Worm (Caenorhabditis elegans) whole organism, mixed stage, embryonic: ENCODE results near the gene B0507.7.

Experiments
- M03D4.4 ChIP-seq: sonication (generic microtip); optimal IDR thresholded peaks from 2 replicates; lab custom pipeline; 2017; ENCODE audit warnings: mild to moderate bottlenecking, missing genetic modification characterization, missing compliant biosample characterization
- bed-3 ChIP-seq: fragments of 200-800 bp; sonication (Bioruptor generic); optimal IDR thresholded peaks from 3 replicates; lab custom pipeline; 2018; ENCODE audit warnings: mild to moderate bottlenecking, missing genetic modification characterization, moderate library complexity, missing compliant biosample characterization
- ceh-39 ChIP-seq: fragments of 150-350 bp; optimal IDR thresholded peaks from 2 replicates; lab custom pipeline; 2014; ENCODE audit warnings: missing biosample characterization, missing genetic modification characterization
- ceh-43 ChIP-seq: fragments of 200-800 bp; sonication (Bioruptor generic); optimal IDR thresholded peaks from 2 replicates; lab custom pipeline; 2018; ENCODE audit warnings: mild to moderate bottlenecking, missing genetic modification characterization, moderate library complexity, missing compliant biosample characterization
- ceh-83 ChIP-seq: fragments of 200-800 bp; sonication (Bioruptor generic); optimal IDR thresholded peaks from 2 replicates; lab custom pipeline; 2018; ENCODE audit warnings: mild to moderate bottlenecking, missing genetic modification characterization, missing compliant biosample characterization
- ces-1 ChIP-seq: fragments of 150-350 bp; optimal IDR thresholded peaks from 2 replicates; lab custom pipeline; 2014; ENCODE audit warnings: missing biosample characterization, missing genetic modification reagents, missing genetic modification characterization
- drap-1 ChIP-seq: fragments of 200-800 bp; sonication (Bioruptor generic); optimal IDR thresholded peaks from 3 replicates; lab custom pipeline; 2018; ENCODE audit warnings: mild to moderate bottlenecking, missing genetic modification characterization, missing compliant biosample characterization
- elt-1 ChIP-seq: sonication (generic microtip); optimal IDR thresholded peaks from 2 replicates; lab custom pipeline; 2017; ENCODE audit warnings: missing genetic modification characterization, mild to moderate bottlenecking, missing compliant biosample characterization, antibody characterized with exemption, moderate library complexity, borderline replicate concordance; ENCODE audit not compliant: insufficient read depth
- elt-3 ChIP-seq: fragments of 150-350 bp; optimal IDR thresholded peaks from 2 replicates; lab custom pipeline; 2014; ENCODE audit warnings: missing biosample characterization, missing genetic modification characterization
- flh-1 ChIP-seq: fragments of 200-800 bp; sonication (Bioruptor generic); optimal IDR thresholded peaks from 2 replicates; lab custom pipeline; 2018; ENCODE audit warnings: mild to moderate bottlenecking, missing genetic modification characterization, moderate library complexity, missing compliant biosample characterization
- ham-2 ChIP-seq: fragments of 200-800 bp; sonication (Bioruptor generic); optimal IDR thresholded peaks from 2 replicates; lab custom pipeline; 2018; ENCODE audit warnings: mild to moderate bottlenecking, missing genetic modification characterization, missing compliant biosample characterization
- hlh-1 ChIP-seq: fragments of 150-350 bp; optimal IDR thresholded peaks from 2 replicates; lab custom pipeline; 2014; ENCODE audit warnings: missing biosample characterization, missing genetic modification reagents, missing genetic modification characterization
- lin-13 ChIP-seq: fragments of 150-350 bp; optimal IDR thresholded peaks from 2 replicates; lab custom pipeline; 2014; ENCODE audit warnings: missing biosample characterization, missing genetic modification characterization
- lin-32 ChIP-seq: fragments of 200-800 bp; sonication (Bioruptor generic); optimal IDR thresholded peaks from 2 replicates; lab custom pipeline; 2018; ENCODE audit warnings: mild to moderate bottlenecking, missing genetic modification characterization, missing compliant biosample characterization
- lsy-2 ChIP-seq: fragments of 150-350 bp; optimal IDR thresholded peaks from 2 replicates; lab custom pipeline; 2014; ENCODE audit warnings: missing biosample characterization, missing genetic modification characterization
- mab-5 ChIP-seq: fragments of 150-350 bp; optimal IDR thresholded peaks from 2 replicates; lab custom pipeline; 2014; ENCODE audit warnings: missing biosample characterization, missing genetic modification characterization
- mep-1 ChIP-seq: fragments of 150-350 bp; optimal IDR thresholded peaks from 2 replicates; lab custom pipeline; 2017; ENCODE audit warnings: missing biosample characterization, missing genetic modification reagents, missing genetic modification characterization, inconsistent platforms
- nhr-12 ChIP-seq: fragments of 150-350 bp; optimal IDR thresholded peaks from 2 replicates; lab custom pipeline; 2014; ENCODE audit warnings: missing biosample characterization, missing genetic modification characterization
- nhr-2 ChIP-seq: fragments of 150-350 bp; optimal IDR thresholded peaks from 2 replicates; lab custom pipeline; 2014; ENCODE audit warnings: missing biosample characterization, missing genetic modification characterization
- nhr-237 ChIP-seq: fragments of 150-350 bp; optimal IDR thresholded peaks from 2 replicates; lab custom pipeline; 2014; ENCODE audit warnings: missing biosample characterization, missing genetic modification characterization
- nhr-28 ChIP-seq: fragments of 150-350 bp; optimal IDR thresholded peaks from 2 replicates; lab custom pipeline; 2014; ENCODE audit warnings: missing biosample characterization, missing genetic modification characterization
- nhr-76 ChIP-seq: sonication (generic microtip); optimal IDR thresholded peaks from 2 replicates; lab custom pipeline; 2017; ENCODE audit warnings: missing biosample characterization, missing genetic modification characterization
- pha-4 ChIP-seq: fragments of 150-350 bp; optimal IDR thresholded peaks from 2 replicates; lab custom pipeline; 2018; ENCODE audit warnings: missing biosample characterization, missing genetic modification reagents, missing genetic modification characterization
- sem-2 ChIP-seq: fragments of 200-800 bp; sonication (Bioruptor generic); optimal IDR thresholded peaks from 2 replicates; lab custom pipeline; 2018; ENCODE audit warnings: mild to moderate bottlenecking, missing genetic modification characterization, missing compliant biosample characterization
- snpc-4 ChIP-seq: fragments of 150-350 bp; optimal IDR thresholded peaks from 2 replicates; lab custom pipeline; 2014; ENCODE audit warnings: missing biosample characterization, missing genetic modification characterization
- tbx-8 ChIP-seq: fragments of 200-800 bp; sonication (Bioruptor generic); optimal IDR thresholded peaks from 2 replicates; lab custom pipeline; 2018; ENCODE audit warnings: mild to moderate bottlenecking, missing genetic modification characterization, moderate library complexity, missing compliant biosample characterization
- unc-39 ChIP-seq: fragments of 150-350 bp; optimal IDR thresholded peaks from 2 replicates; lab custom pipeline; 2014; ENCODE audit warnings: missing biosample characterization, missing genetic modification characterization
- unc-62 ChIP-seq: fragments of 150-350 bp; optimal IDR thresholded peaks from 2 replicates; lab custom pipeline; 2014; ENCODE audit warnings: missing biosample characterization, missing genetic modification reagents, missing genetic modification characterization
- ztf-11 ChIP-seq: fragments of 150-350 bp; optimal IDR thresholded peaks from 2 replicates; lab custom pipeline; 2014; ENCODE audit warnings: missing biosample characterization, missing genetic modification characterization

B0507.7 gene

DNA sequence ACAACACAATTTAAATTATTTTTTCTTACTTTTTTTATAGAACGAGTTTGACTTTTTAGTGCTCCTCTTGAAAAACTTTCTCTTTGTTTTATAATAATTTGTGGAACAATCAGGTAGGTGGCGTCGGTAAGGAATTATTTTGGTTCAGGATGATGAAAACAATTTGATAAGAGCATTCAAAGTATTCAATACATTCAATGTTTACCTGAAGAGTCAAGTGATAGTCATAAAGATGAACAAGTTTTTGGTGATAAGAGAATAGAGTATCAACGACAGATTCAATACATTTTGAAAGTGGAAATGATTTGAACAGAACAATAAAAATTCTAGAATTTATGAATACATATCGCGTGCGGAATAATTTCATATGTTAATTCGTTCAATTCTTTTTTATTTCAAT is 9.0 kb upstream of the B0507.7 start:
- TF ChIP-seq flh-1 (no peak), nhr-2 (tag; lab: Kevin White, UChicago) (no peak), ces-1 (GFP tag; lab: Kevin White, UChicago) (no peak), unc-62 (no peak), ceh-39 (tag; lab: Kevin White, UChicago) (no peak), ceh-43 (GFP tag; lab: Kevin White, UChicago) (no peak), pha-4 (tag; lab: Kevin White, UChicago) (no peak), nhr-12 (tag; lab: Kevin White, UChicago) (no peak), elt-1 (tag; lab: Kevin White, UChicago) (no peak), lin-32 (GFP tag; lab: Kevin White, UChicago) (no peak), ztf-11 (tag; lab: Kevin White, UChicago) (no peak), lin-13 (tag; lab: Kevin White, UChicago) (no peak), snpc-4 (tag; lab: Kevin White, UChicago) (no peak), elt-3 (tag; lab: Kevin White, UChicago) (no peak), tbx-8 (GFP tag; lab: Kevin White, UChicago) (no peak), nhr-76 (no peak), ham-2 (no peak), lsy-2 (tag; lab: Kevin White, UChicago) (no peak)

DNA sequence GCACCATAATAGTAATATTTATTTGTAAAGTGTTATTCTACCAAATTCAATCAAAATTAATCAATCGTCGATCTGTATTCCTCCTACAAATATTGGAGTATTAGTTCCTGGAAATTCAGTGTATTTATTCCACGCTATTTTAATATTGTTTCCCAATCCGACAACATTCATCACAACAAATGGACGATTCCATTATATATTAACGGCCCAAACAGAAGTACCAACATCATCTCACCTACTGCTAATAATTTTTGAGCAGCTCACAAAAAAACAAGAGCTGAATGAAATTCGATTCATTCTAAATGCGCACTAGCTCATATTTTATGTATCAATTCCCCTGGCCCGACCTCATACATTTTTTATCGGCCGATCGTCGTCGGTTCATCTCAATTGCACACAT is 8.5 kb upstream of the B0507.7 start:
- TF ChIP-seq lin-13 (tag; lab: Kevin White, UChicago) = no peak
- no peak for TF ChIP-seq ztf-11 (tag; lab: Kevin White, UChicago)
- no peak for TF ChIP-seq M03D4.4 (tag; lab: Kevin White, UChicago)
- TF ChIP-seq snpc-4 (tag; lab: Kevin White, UChicago) = no peak
- no peak for TF ChIP-seq hlh-1 (tag; lab: Kevin White, UChicago)
- TF ChIP-seq drap-1 = no peak
- TF ChIP-seq, all 35 proteins: peak for 0

DNA sequence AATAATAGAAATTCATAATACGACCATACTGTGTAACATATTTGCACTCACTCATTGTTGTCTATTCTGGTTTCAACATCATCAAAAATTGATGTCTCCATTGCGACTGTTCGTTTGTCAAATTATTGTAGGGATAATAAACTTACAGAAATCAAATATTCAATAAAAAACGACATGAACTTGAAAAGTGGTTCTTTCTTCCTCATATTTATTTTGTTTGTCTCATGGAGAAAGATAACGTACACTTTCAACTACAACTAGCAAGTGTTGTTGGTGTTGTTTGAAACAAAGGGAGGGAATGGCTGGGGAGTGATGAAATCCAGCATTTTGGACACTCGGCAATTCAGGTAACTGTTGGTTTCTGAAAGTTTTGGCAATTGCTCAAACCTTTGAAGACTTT is 7.4 kb upstream of the B0507.7 start, which contains the start of gene B0507.9:
Gene B0507.9, minus strand, starts transcription at position 101 of the 400 bp plus-strand sequence.
- TF ChIP-seq mep-1 (no peak), ztf-11 (tag; lab: Kevin White, UChicago) (no peak), bed-3 (GFP tag; lab: Kevin White, UChicago) (no peak), pha-4 (tag; lab: Kevin White, UChicago) (no peak), unc-39 (tag; lab: Kevin White, UChicago) (no peak), hlh-1 (tag; lab: Kevin White, UChicago) (no peak), unc-62 (no peak), ces-1 (GFP tag; lab: Kevin White, UChicago) (no peak), mab-5 (tag; lab: Kevin White, UChicago) (no peak)
- TF ChIP-seq, all 35 proteins: peak for 0

DNA sequence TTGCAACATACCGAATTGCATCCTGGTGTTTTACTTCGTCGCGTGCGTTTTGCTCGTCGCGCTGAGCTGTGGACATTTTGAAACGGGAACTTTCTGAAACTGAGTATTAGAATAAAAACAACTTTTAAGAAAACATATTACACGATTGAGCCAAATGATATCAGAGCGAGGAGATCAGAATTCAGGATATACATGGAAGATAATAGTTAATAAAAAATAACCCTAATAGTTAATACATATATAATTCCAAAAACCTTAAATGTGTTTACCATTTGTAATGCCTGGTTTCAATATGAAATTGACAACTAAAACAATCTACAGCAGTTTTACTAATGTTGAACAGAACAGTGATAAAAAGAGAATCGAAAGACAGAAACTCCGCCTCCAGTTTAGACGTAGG is 4.3 kb upstream of the B0507.7 start, which contains the start of gene B0507.8:
Gene B0507.8, minus strand, starts transcription at position 101 of the 400 bp plus-strand sequence.
- TF ChIP-seq flh-1 (no peak), snpc-4 (tag; lab: Kevin White, UChicago) (no peak), unc-39 (tag; lab: Kevin White, UChicago) (no peak), pha-4 (tag; lab: Kevin White, UChicago) (no peak), ceh-39 (tag; lab: Kevin White, UChicago) (no peak), hlh-1 (tag; lab: Kevin White, UChicago) (no peak), mep-1 (no peak), elt-1 (tag; lab: Kevin White, UChicago) (no peak), M03D4.4 (tag; lab: Kevin White, UChicago) (no peak), drap-1 (no peak), ces-1 (GFP tag; lab: Kevin White, UChicago) (no peak), ham-2 (no peak), nhr-237 (tag; lab: Kevin White, UChicago) (no peak), lsy-2 (tag; lab: Kevin White, UChicago) (no peak), ceh-43 (GFP tag; lab: Kevin White, UChicago) (no peak), ztf-11 (tag; lab: Kevin White, UChicago) (no peak)
- TF ChIP-seq, all 35 proteins: peak for 0

DNA sequence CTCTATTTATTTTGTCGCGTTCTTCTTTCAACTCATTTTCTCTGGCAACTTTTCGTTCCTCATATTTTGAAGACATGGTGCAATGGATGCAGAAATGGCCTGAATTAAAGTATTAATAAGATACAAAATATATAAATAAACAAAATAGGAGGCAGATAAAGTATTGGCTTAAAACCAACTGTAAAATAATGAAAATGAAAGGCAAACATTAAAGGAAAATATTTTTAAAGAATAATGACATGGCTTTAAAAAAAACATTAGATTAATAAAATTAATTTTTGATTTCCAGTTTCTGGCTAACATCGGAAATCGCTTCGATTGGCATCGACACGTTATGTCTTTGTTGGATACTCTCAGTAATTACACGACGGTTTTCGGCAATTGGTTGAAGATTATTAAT is 1.9 kb upstream of the B0507.7 start, which contains the start of gene ddn-1:
Gene ddn-1, minus strand, starts transcription at position 101 of the 400 bp plus-strand sequence.
- TF ChIP-seq elt-1 (tag; lab: Kevin White, UChicago) (no peak), ztf-11 (tag; lab: Kevin White, UChicago) (no peak), unc-62 (no peak), nhr-12 (tag; lab: Kevin White, UChicago) (no peak), nhr-237 (tag; lab: Kevin White, UChicago) (no peak), tbx-8 (GFP tag; lab: Kevin White, UChicago) (no peak), lin-32 (GFP tag; lab: Kevin White, UChicago) (no peak), sem-2 (GFP tag; lab: Kevin White, UChicago) (no peak), ceh-83 (GFP tag; lab: Kevin White, UChicago) (no peak), elt-3 (tag; lab: Kevin White, UChicago) (no peak), lin-13 (tag; lab: Kevin White, UChicago) (no peak), unc-39 (tag; lab: Kevin White, UChicago) (no peak), nhr-28 (no peak), pha-4 (tag; lab: Kevin White, UChicago) (no peak)
